Fruit fly (Drosophila melanogaster): ENCODE results near the gene sfl.

DNA sequence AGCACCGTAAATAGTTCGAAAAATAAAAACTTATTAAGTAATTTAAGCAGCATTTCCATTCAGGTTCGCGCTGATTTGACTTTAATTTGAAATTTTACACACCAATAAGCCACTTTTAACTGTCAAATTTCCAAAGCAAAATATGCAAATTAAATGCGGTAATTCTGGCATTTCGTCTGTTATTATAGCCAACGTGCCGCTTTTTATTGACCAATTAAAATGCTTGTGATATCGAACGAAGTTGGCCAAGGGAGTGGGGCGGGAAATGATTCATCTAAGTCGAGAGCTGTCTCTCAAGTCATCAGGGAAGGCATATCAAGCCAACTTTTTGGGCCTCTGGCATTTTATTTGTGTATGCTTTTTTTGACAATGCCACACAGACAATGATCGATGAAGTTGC is 43.1 kb upstream of the sfl start:
- TF ChIP-seq CG8301 (tag; optimal IDR thresholded peaks at IDR 0.05) (no peak), Pif1B (GFP tag; optimal IDR thresholded peaks at IDR 0.05) (no peak), CG34367 (tag; optimal IDR thresholded peaks at IDR 0.05) (no peak), Ets98B (GFP tag; IDR thresholded peaks at IDR 0.05) (no peak), CG13204 (GFP tag; optimal IDR thresholded peaks at IDR 0.05) (no peak), CG14655 (GFP tag; optimal IDR thresholded peaks at IDR 0.05) (no peak), CG17806 (tag; optimal IDR thresholded peaks at IDR 0.05) (no peak), CG15710 (tag; optimal IDR thresholded peaks at IDR 0.05) (no peak), CG32121 (GFP tag; IDR thresholded peaks at IDR 0.05) (no peak)

All from whole organism, pupa.